Worm (Caenorhabditis elegans): ENCODE data around the gene C18B2.3.

- no peak for TF ChIP-seq mxl-3 (GFP tag; optimal IDR thresholded peaks at IDR 0.05)
- TF ChIP-seq arid-1 (GFP tag; conservative IDR thresholded peaks at IDR 0.05): no peak
- TF ChIP-seq dmd-6 (GFP tag; IDR thresholded peaks at IDR 0.05): no peak
- TF ChIP-seq skn-1 (tag; optimal IDR thresholded peaks at IDR 0.05): no peak
- TF ChIP-seq pha-4 (GFP tag; IDR thresholded peaks at IDR 0.05): no peak
- no peak for TF ChIP-seq pha-4 (tag; optimal IDR thresholded peaks at IDR 0.05)
- TF ChIP-seq lin-13 (GFP tag; optimal IDR thresholded peaks at IDR 0.05): no peak
- TF ChIP-seq cey-2 (tag; optimal IDR thresholded peaks at IDR 0.05; ENCODE audit: borderline replicate concordance, insufficient read depth): no peak
- no peak for TF ChIP-seq nhr-77 (tag; optimal IDR thresholded peaks at IDR 0.05)
- no peak for TF ChIP-seq tag-97 (GFP tag; IDR thresholded peaks at IDR 0.05)
- no peak for TF ChIP-seq nhr-102 (tag; optimal IDR thresholded peaks at IDR 0.05)
- no peak for TF ChIP-seq ctbp-1 (GFP tag; IDR thresholded peaks at IDR 0.05)
- no peak for TF ChIP-seq Y48G9A.11 (GFP tag; IDR thresholded peaks at IDR 0.05)
- TF ChIP-seq nhr-237 (tag; optimal IDR thresholded peaks at IDR 0.05): no peak
- no peak for TF ChIP-seq fkh-10 (GFP tag; optimal IDR thresholded peaks at IDR 0.05)
These were observed 44.3 kb downstream of the C18B2.3 start for ce11 chrX:3645924-3646323.
